Fruit fly (Drosophila melanogaster) whole organism, embryonic: ENCODE results near the gene CG3306.
A peak's percentile ranks its signal among the peaks of the same experiment; 100 is the strongest.

ENCODE experiments used
- Antp ChIP-seq: fragments of 200-800 bp; sonication (Bioruptor generic); optimal IDR thresholded peaks from 3 replicates; lab custom pipeline; 2016; ENCODE audit warnings: missing biosample characterization, missing genetic modification characterization
- BEAF-32 ChIP-seq: fragments of 200-800 bp; sonication (Bioruptor generic); optimal IDR thresholded peaks from 3 replicates; lab custom pipeline; 2017; ENCODE audit warnings: missing biosample characterization, missing genetic modification characterization, mild to moderate bottlenecking, moderate library complexity, missing genetic modification reagents
- Bgb ChIP-seq: fragments of 200-800 bp; sonication (Bioruptor generic); IDR thresholded peaks from 2 replicates; pipeline ENCODE4 v1.3.6; 2022; ENCODE audit warnings: missing biosample characterization, missing genetic modification characterization; ENCODE audit not compliant: partially characterized antibody
- Bteb2 ChIP-seq: fragments of 200-800 bp; sonication (Bioruptor generic); optimal IDR thresholded peaks from 2 replicates; lab custom pipeline; 2016; ENCODE audit warnings: missing biosample characterization, missing genetic modification characterization
- CG13287 ChIP-seq: fragments of 200-800 bp; sonication (Bioruptor generic); IDR thresholded peaks from 2 replicates; pipeline ENCODE4 v1.3.6; 2022; ENCODE audit warnings: missing biosample characterization, missing genetic modification characterization; ENCODE audit not compliant: partially characterized antibody
- CG15696 ChIP-seq: fragments of 200-800 bp; sonication (Bioruptor generic); optimal IDR thresholded peaks from 2 replicates; lab custom pipeline; 2019; ENCODE audit warnings: missing biosample characterization, mild to moderate bottlenecking, missing genetic modification characterization, moderate library complexity
- CG2116 ChIP-seq: fragments of 200-800 bp; sonication (Bioruptor generic); optimal IDR thresholded peaks from 3 replicates; lab custom pipeline; 2018; ENCODE audit warnings: missing biosample characterization, mild to moderate bottlenecking, missing genetic modification characterization
- CG2875 ChIP-seq: fragments of 200-800 bp; sonication (Bioruptor generic); optimal IDR thresholded peaks from 2 replicates; lab custom pipeline; 2017; ENCODE audit warnings: missing biosample characterization, mild to moderate bottlenecking, missing genetic modification characterization, missing genetic modification reagents
- CG33213 ChIP-seq: fragments of 200-800 bp; sonication (Bioruptor generic); optimal IDR thresholded peaks from 3 replicates; lab custom pipeline; 2016; ENCODE audit warnings: missing biosample characterization, missing genetic modification characterization
- CG3407 ChIP-seq: fragments of 200-800 bp; sonication (Bioruptor generic); optimal IDR thresholded peaks from 2 replicates; lab custom pipeline; 2018; ENCODE audit warnings: missing biosample characterization, mild to moderate bottlenecking, missing genetic modification characterization
- CG42726 ChIP-seq: fragments of 200-800 bp; sonication (Bioruptor generic); IDR thresholded peaks from 2 replicates; pipeline ENCODE4 v1.3.6; 2022; ENCODE audit warnings: missing biosample characterization, missing genetic modification characterization; ENCODE audit not compliant: partially characterized antibody
- CG4617 ChIP-seq: fragments of 200-800 bp; sonication (Bioruptor generic); optimal IDR thresholded peaks from 3 replicates; lab custom pipeline; 2016; ENCODE audit warnings: missing biosample characterization, missing genetic modification characterization, borderline replicate concordance
- CG6791 ChIP-seq: fragments of 200-800 bp; sonication (Bioruptor generic); IDR thresholded peaks from 3 replicates; pipeline ENCODE4 v1.3.6; 2022; ENCODE audit warnings: missing biosample characterization, missing genetic modification characterization; ENCODE audit not compliant: partially characterized antibody
- CG9797 ChIP-seq: fragments of 200-800 bp; sonication (Bioruptor generic); optimal IDR thresholded peaks from 3 replicates; lab custom pipeline; 2018; ENCODE audit warnings: missing biosample characterization, mild to moderate bottlenecking, missing genetic modification characterization
- CHES-1-like ChIP-seq: fragments of 200-800 bp; sonication (Bioruptor generic); optimal IDR thresholded peaks from 2 replicates; lab custom pipeline; 2016; ENCODE audit warnings: missing biosample characterization, missing genetic modification characterization
- CTCF ChIP-seq: fragments of 200-800 bp; sonication (Bioruptor generic); optimal IDR thresholded peaks from 2 replicates; lab custom pipeline; 2017; ENCODE audit warnings: missing biosample characterization, mild to moderate bottlenecking, missing genetic modification characterization, moderate library complexity
- D ChIP-seq, 2 experiments: fragments of 200-800 bp in 1 of 2; fragments of >200 bp in 1 of 2; sonication (Bioruptor generic) in 1 of 2; optimal IDR thresholded peaks; 2 replicates in 1 of 2; 3 replicates in 1 of 2; lab custom pipeline; 2017; ENCODE audit warnings: mild to moderate bottlenecking in 1 of 2, missing biosample characterization in 1 of 2, missing genetic modification characterization in 1 of 2, missing genetic modification reagents in 1 of 2
- Dll ChIP-seq: fragments of 200-800 bp; sonication (Bioruptor generic); IDR thresholded peaks from 4 replicates; pipeline ENCODE4 v1.3.6; 2022; ENCODE audit warnings: missing biosample characterization, missing genetic modification characterization; ENCODE audit not compliant: partially characterized antibody
- Dp ChIP-seq: fragments of 200-800 bp; sonication (Bioruptor generic); optimal IDR thresholded peaks from 2 replicates; lab custom pipeline; 2018; ENCODE audit warnings: missing biosample characterization, mild to moderate bottlenecking, missing genetic modification characterization, moderate library complexity
- E2f2 ChIP-seq: fragments of 200-800 bp; sonication (Bioruptor generic); IDR thresholded peaks from 2 replicates; pipeline ENCODE4 v1.3.6; 2022; ENCODE audit warnings: missing biosample characterization, missing genetic modification characterization
- Ets97D ChIP-seq: fragments of 200-800 bp; sonication (Bioruptor generic); optimal IDR thresholded peaks from 3 replicates; lab custom pipeline; 2016; ENCODE audit warnings: missing biosample characterization, missing genetic modification characterization
- HmgZ ChIP-seq: fragments of 200-800 bp; sonication (Bioruptor generic); optimal IDR thresholded peaks from 2 replicates; lab custom pipeline; 2018; ENCODE audit warnings: missing biosample characterization, mild to moderate bottlenecking, missing genetic modification characterization
- Hsf ChIP-seq: fragments of 200-800 bp; sonication (Bioruptor generic); optimal IDR thresholded peaks from 3 replicates; lab custom pipeline; 2016; ENCODE audit warnings: missing biosample characterization, missing genetic modification characterization
- Lhr ChIP-seq: fragments of 200-800 bp; sonication (Bioruptor generic); optimal IDR thresholded peaks from 3 replicates; lab custom pipeline; 2017; ENCODE audit warnings: mild to moderate bottlenecking, missing biosample characterization, missing genetic modification reagents, missing genetic modification characterization
- MBD-R2 ChIP-seq: fragments of 200-800 bp; sonication (Bioruptor generic); IDR thresholded peaks from 2 replicates; pipeline ENCODE4 v1.3.6; 2022; ENCODE audit warnings: missing biosample characterization, missing genetic modification characterization
- MESR4 ChIP-seq: fragments of 200-800 bp; sonication (Bioruptor generic); optimal IDR thresholded peaks from 2 replicates; lab custom pipeline; 2018; ENCODE audit warnings: missing biosample characterization, mild to moderate bottlenecking, missing genetic modification characterization, moderate library complexity
- Mes4 ChIP-seq: fragments of 200-800 bp; sonication (Bioruptor generic); optimal IDR thresholded peaks from 2 replicates; lab custom pipeline; 2016; ENCODE audit warnings: missing biosample characterization, missing genetic modification characterization
- Myb ChIP-seq: fragments of 200-800 bp; sonication (Bioruptor generic); optimal IDR thresholded peaks from 2 replicates; lab custom pipeline; 2016; ENCODE audit warnings: missing biosample characterization, missing genetic modification characterization
- Opbp ChIP-seq: fragments of 200-800 bp; sonication (Bioruptor generic); IDR thresholded peaks from 3 replicates; pipeline ENCODE4 v1.3.6; 2022; ENCODE audit warnings: missing biosample characterization, missing genetic modification characterization; ENCODE audit not compliant: partially characterized antibody
- Scr ChIP-seq: fragments of 200-800 bp; sonication (Bioruptor generic); IDR thresholded peaks from 2 replicates; pipeline ENCODE4 v1.3.6; 2022; ENCODE audit warnings: missing biosample characterization, missing genetic modification characterization; ENCODE audit not compliant: partially characterized antibody
- Sry-δ ChIP-seq: fragments of 200-800 bp; sonication (Bioruptor generic); optimal IDR thresholded peaks from 2 replicates; lab custom pipeline; 2016; ENCODE audit warnings: missing biosample characterization, missing genetic modification characterization
- al ChIP-seq: fragments of 200-800 bp; sonication (Bioruptor generic); IDR thresholded peaks from 2 replicates; pipeline ENCODE4 v1.3.6; 2022; ENCODE audit warnings: missing biosample characterization, missing genetic modification characterization
- amos ChIP-seq: fragments of 200-800 bp; sonication (Bioruptor generic); IDR thresholded peaks from 2 replicates; pipeline ENCODE4 v1.3.6; 2022; ENCODE audit warnings: missing biosample characterization, missing genetic modification characterization; ENCODE audit not compliant: partially characterized antibody
- gfzf ChIP-seq: fragments of 200-800 bp; sonication (Bioruptor generic); optimal IDR thresholded peaks from 2 replicates; lab custom pipeline; 2016; ENCODE audit warnings: missing biosample characterization, mild to moderate bottlenecking, missing genetic modification characterization, moderate library complexity
- knrl ChIP-seq: fragments of 200-800 bp; sonication (Bioruptor generic); IDR thresholded peaks from 3 replicates; pipeline ENCODE4 v1.3.6; 2022; ENCODE audit warnings: missing biosample characterization, missing genetic modification characterization; ENCODE audit not compliant: partially characterized antibody
- lilli ChIP-seq: fragments of 200-800 bp; sonication (Bioruptor generic); optimal IDR thresholded peaks from 3 replicates; lab custom pipeline; 2016; ENCODE audit warnings: missing biosample characterization, missing genetic modification characterization
- nom ChIP-seq: fragments of 200-800 bp; sonication (Bioruptor generic); optimal IDR thresholded peaks from 2 replicates; lab custom pipeline; 2017; ENCODE audit warnings: missing biosample characterization, missing genetic modification characterization, mild to moderate bottlenecking, moderate library complexity, missing genetic modification reagents
- pzg ChIP-seq: fragments of 200-800 bp; sonication (Bioruptor generic); optimal IDR thresholded peaks from 3 replicates; lab custom pipeline; 2018; ENCODE audit warnings: missing biosample characterization, mild to moderate bottlenecking, missing genetic modification characterization, moderate library complexity
- sens ChIP-seq: fragments of 200-800 bp; sonication (Bioruptor generic); peaks from one replicate; lab custom pipeline; 2016; ENCODE audit warnings: missing biosample characterization, missing genetic modification characterization
- stwl ChIP-seq: fragments of 200-800 bp; sonication (Bioruptor generic); optimal IDR thresholded peaks from 3 replicates; lab custom pipeline; 2018; ENCODE audit warnings: missing biosample characterization, mild to moderate bottlenecking, missing genetic modification characterization, moderate library complexity
- vnd ChIP-seq: fragments of 200-800 bp; sonication (Bioruptor generic); IDR thresholded peaks from 3 replicates; pipeline ENCODE4 v1.3.6; 2022; ENCODE audit warnings: missing biosample characterization, missing genetic modification characterization; ENCODE audit not compliant: partially characterized antibody
- wek ChIP-seq: fragments of 200-800 bp; sonication (Bioruptor generic); optimal IDR thresholded peaks from 3 replicates; lab custom pipeline; 2018; ENCODE audit warnings: missing biosample characterization, mild to moderate bottlenecking, missing genetic modification characterization, moderate library complexity

CG3306 gene

dm6 chr3L:9629093-9629492, 27.8 kb downstream of the CG3306 start, which contains the start of gene Or67b:
Gene Or67b (minus strand): TSS chr3L:9629193.
- TF ChIP-seq CG15696 (tag; lab: Kevin White, UChicago): no peak
- no peak for TF ChIP-seq wek (GFP tag; lab: Kevin White, UChicago)

dm6 chr3L:9629910-9630309, 28.6 kb downstream of the CG3306 start:
- TF ChIP-seq Dll (peak; percentile 23; the same call in 1 of the 4 replicates), Opbp (GFP tag; lab: Robert Waterston, UW) (0 out of 3 replicates have a peak, but pooled peaks have one; percentile 46), Dp (GFP tag; lab: Kevin White, UChicago) (peak; percentile 42), knrl (GFP tag; lab: Robert Waterston, UW) (peak; percentile 54; the same call in 2 of the 3 replicates), Antp (no peak), Hsf (GFP tag; lab: Kevin White, UChicago) (no peak), CG9797 (peak; percentile 62), CTCF (peak; percentile 64), CG13287 (GFP tag; lab: Robert Waterston, UW) (peak; percentile 51), D (optimal IDR thresholded peaks at IDR 0.05; lab: Kevin White, UChicago) (peak; percentile 83), D (GFP tag; optimal IDR thresholded peaks at IDR 0.05; lab: Kevin White, UChicago) (no peak), CG4617 (GFP tag; lab: Kevin White, UChicago) (peak; percentile 59), MESR4 (GFP tag; lab: Kevin White, UChicago) (peak; percentile 64), CG6791 (GFP tag; lab: Robert Waterston, UW) (0 out of 3 replicates have a peak, but pooled peaks have one; percentile 53), MBD-R2 (GFP tag; lab: Robert Waterston, UW) (peak; percentile 75), stwl (tag; lab: Kevin White, UChicago) (peak; percentile 63), Lhr (peak; percentile 72), Sry-δ (GFP tag; lab: Kevin White, UChicago) (peak; percentile 31), amos (GFP tag; lab: Robert Waterston, UW) (peak; percentile 67), CG33213 (GFP tag; lab: Kevin White, UChicago) (peak; percentile 17), CG3407 (no peak), lilli (GFP tag; lab: Kevin White, UChicago) (no peak), HmgZ (tag; lab: Kevin White, UChicago) (peak; percentile 54), Ets97D (GFP tag; lab: Kevin White, UChicago) (peak; percentile 29), sens (peak; percentile 59), CG2116 (peak; percentile 19), CG2875 (GFP tag; lab: Kevin White, UChicago) (no peak), pzg (GFP tag; lab: Kevin White, UChicago) (peak; percentile 75), nom (GFP tag; lab: Kevin White, UChicago) (no peak), Bteb2 (no peak), vnd (GFP tag; lab: Robert Waterston, UW) (0 out of 3 replicates have a peak, but pooled peaks have one; percentile 23), CHES-1-like (GFP tag; lab: Kevin White, UChicago) (peak; percentile 68), gfzf (peak; percentile 87), Mes4 (GFP tag; lab: Kevin White, UChicago) (no peak), E2f2 (GFP tag; lab: Robert Waterston, UW) (peak; percentile 45; the same call in 1 of the 2 replicates), BEAF-32 (GFP tag; lab: Kevin White, UChicago) (peak; percentile 42), Myb (GFP tag; lab: Kevin White, UChicago) (peak; percentile 99), Bgb (GFP tag; lab: Robert Waterston, UW) (peak; percentile 55; the same call in 1 of the 2 replicates), CG42726 (GFP tag; lab: Robert Waterston, UW) (peak; percentile 35; the same call in 1 of the 2 replicates), Scr (GFP tag; lab: Robert Waterston, UW) (peak; percentile 28; the same call in 1 of the 2 replicates), al (no peak)
